Worm (Caenorhabditis elegans): ENCODE results near the gene F19G12.3.

ce11 chrX:1419163-1419696, 5.4 kb upstream of the F19G12.3 start, which contains the start of gene F19G12.9:
- TF ChIP-seq him-1 (tag; optimal IDR thresholded peaks at IDR 0.05) = no peak
- no peak for TF ChIP-seq ama-1 (optimal IDR thresholded peaks at IDR 0.05)
- TF ChIP-seq ama-1 (GFP tag; optimal IDR thresholded peaks at IDR 0.05) = no peak
- no peak for TF ChIP-seq B0019.2 (GFP tag; conservative IDR thresholded peaks at IDR 0.05)
- no peak for TF ChIP-seq T07F8.4 (tag; optimal IDR thresholded peaks at IDR 0.05)
- TF ChIP-seq F33H1.4 (GFP tag; IDR thresholded peaks at IDR 0.05) = no peak
- TF ChIP-seq unc-62 (GFP tag; optimal IDR thresholded peaks at IDR 0.05) = no peak
- TF ChIP-seq atf-7 (tag; optimal IDR thresholded peaks at IDR 0.05) = no peak
- TF ChIP-seq dpl-1 (GFP tag; optimal IDR thresholded peaks at IDR 0.05) = no peak
- no peak for TF ChIP-seq Y53G8AR.9 (GFP tag; conservative IDR thresholded peaks at IDR 0.05)

Data from whole organism, young adult.